Worm (Caenorhabditis elegans) whole organism, L1 larva: ENCODE measurements around the gene srbc-21.

ENCODE experiments used
- C16A3.4 ChIP-seq: fragments of 150-350 bp; optimal IDR thresholded peaks from 2 replicates; lab custom pipeline; 2014; ENCODE audit warnings: missing biosample characterization, missing genetic modification characterization
- ces-1 ChIP-seq: fragments of 150-350 bp; optimal IDR thresholded peaks from 2 replicates; lab custom pipeline; 2014; ENCODE audit warnings: missing biosample characterization, missing genetic modification reagents, missing genetic modification characterization
- efl-3 ChIP-seq: fragments of 200-800 bp; sonication (Bioruptor generic); optimal IDR thresholded peaks from 2 replicates; lab custom pipeline; 2018; ENCODE audit warnings: mild to moderate bottlenecking, missing genetic modification characterization, missing compliant biosample characterization
- lsy-2 ChIP-seq, 2 experiments: fragments of 150-350 bp; optimal IDR thresholded peaks; 2 replicates each; lab custom pipeline; 2014; ENCODE audit warnings: missing biosample characterization in 2 of 2, missing genetic modification characterization in 2 of 2
- rnt-1 ChIP-seq: sonication (generic microtip); optimal IDR thresholded peaks from 2 replicates; lab custom pipeline; 2016; ENCODE audit warnings: mild to moderate bottlenecking, missing genetic modification characterization, moderate library complexity, missing compliant biosample characterization
- snpc-4 ChIP-seq: fragments of 150-350 bp; optimal IDR thresholded peaks from 2 replicates; lab custom pipeline; 2014; ENCODE audit warnings: missing biosample characterization, missing genetic modification characterization
- xbp-1 ChIP-seq: sonication (generic microtip); optimal IDR thresholded peaks from 2 replicates; lab custom pipeline; 2016; ENCODE audit warnings: missing genetic modification characterization, missing compliant biosample characterization
- ztf-11 ChIP-seq, 2 experiments: sonication (generic microtip); optimal IDR thresholded peaks; 2 replicates each; lab custom pipeline; 2016 to 2017; ENCODE audit warnings: missing genetic modification characterization in 2 of 2, missing biosample characterization in 1 of 2, missing compliant biosample characterization in 1 of 2

DNA sequence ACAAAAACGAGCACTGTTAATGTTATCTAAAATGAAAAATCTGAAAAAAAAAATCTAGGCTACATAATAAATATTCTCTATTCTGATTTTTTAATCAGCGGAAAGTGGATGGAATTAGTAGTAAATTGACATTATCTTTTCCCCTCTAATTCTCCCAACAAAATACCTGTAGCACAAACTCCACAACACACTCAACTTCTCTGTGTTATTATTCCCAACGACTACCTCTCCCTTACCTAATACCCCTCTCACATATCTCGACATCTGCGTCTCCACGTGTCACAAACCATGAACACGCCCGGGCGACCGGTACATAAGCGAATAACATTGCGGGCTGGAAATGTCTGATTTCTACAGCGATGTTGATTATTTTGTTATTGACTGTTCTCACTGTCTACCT, 27.8 kb downstream of the srbc-21 start, which contains the start of gene cyp-33C2:
- TF ChIP-seq efl-3 (GFP tag; lab: Kevin White, UChicago) (no peak), rnt-1 (tag; lab: Kevin White, UChicago) (no peak), xbp-1 (no peak), C16A3.4 (tag; lab: Kevin White, UChicago) (no peak), ztf-11 (tag; optimal IDR thresholded peaks at IDR 0.05; lab: Kevin White, UChicago) (no peak), lsy-2 (tag; optimal IDR thresholded peaks at IDR 0.05; lab: Kevin White, UChicago) (no peak), ces-1 (GFP tag; lab: Kevin White, UChicago) (no peak), snpc-4 (no peak)
